Fruit fly (Drosophila melanogaster): ENCODE results near the gene CG12278.

CG12278 gene

DNA sequence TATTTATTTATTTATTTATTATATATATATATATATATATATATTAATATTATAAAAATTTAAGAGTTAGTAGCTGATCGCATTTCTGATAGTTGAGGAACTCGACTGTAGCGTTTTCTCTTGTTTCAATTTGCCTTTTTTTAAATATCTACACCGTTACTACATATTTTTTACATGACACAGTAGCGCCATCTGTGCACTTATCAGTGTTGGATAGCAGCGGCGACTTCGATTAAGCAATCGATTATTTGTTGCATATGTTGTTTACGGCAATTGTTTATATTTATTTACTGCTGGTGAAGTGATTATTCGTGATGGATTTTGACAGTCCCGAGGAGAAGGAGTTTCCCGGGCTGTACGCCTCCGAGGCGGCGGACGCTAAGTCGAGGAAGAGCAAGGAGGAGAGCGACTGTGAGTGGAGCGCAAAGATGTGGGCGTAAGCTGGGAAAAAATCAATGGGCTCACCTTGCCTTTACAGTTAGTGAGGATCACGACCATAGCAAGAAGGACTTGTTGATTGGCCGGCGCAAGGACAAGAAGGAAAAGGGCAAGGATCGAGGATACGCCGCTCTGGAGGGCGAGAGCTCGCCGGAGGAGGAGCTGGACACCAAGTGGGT lies 26.3 kb upstream of the CG12278 start, which contains the start of gene Rlip (continued):
- TF ChIP-seq CG16815 (GFP tag; optimal IDR thresholded peaks at IDR 0.05) = no peak
- no peak for TF ChIP-seq fd96Cb (tag; optimal IDR thresholded peaks at IDR 0.05)
- peak; percentile 16 for TF ChIP-seq tx (GFP tag; optimal IDR thresholded peaks at IDR 0.05)
- TF ChIP-seq Sin3A (optimal IDR thresholded peaks at IDR 0.05) = peak; percentile 18
- peak; percentile 71 for TF ChIP-seq Ets97D (GFP tag; optimal IDR thresholded peaks at IDR 0.05)
- TF ChIP-seq wor (GFP tag; IDR thresholded peaks at IDR 0.05) = no peak
- TF ChIP-seq nerfin-2 (GFP tag; IDR thresholded peaks at IDR 0.05; ENCODE audit: partially characterized antibody) = peak; percentile 37; the same call in 1 of the 2 replicates
- peak; percentile 25 for TF ChIP-seq CG12155 (GFP tag; optimal IDR thresholded peaks at IDR 0.05)
- TF ChIP-seq pan (optimal IDR thresholded peaks at IDR 0.05) = no peak
- TF ChIP-seq pan (GFP tag; optimal IDR thresholded peaks at IDR 0.05 in 1 of 2, IDR thresholded peaks at IDR 0.05 in 1 of 2) = no peak
- TF ChIP-seq CG13296 (GFP tag; optimal IDR thresholded peaks at IDR 0.05) = peak; percentile 15
- no peak for TF ChIP-seq usp (GFP tag; optimal IDR thresholded peaks at IDR 0.05)
- no peak for TF ChIP-seq Optix (GFP tag; IDR thresholded peaks at IDR 0.05)
- TF ChIP-seq bsh (GFP tag; optimal IDR thresholded peaks at IDR 0.05) = no peak
- TF ChIP-seq CG9437 (GFP tag; optimal IDR thresholded peaks at IDR 0.05) = peak; percentile 2
- no peak for TF ChIP-seq CG12299 (tag; optimal IDR thresholded peaks at IDR 0.05)
- peak; percentile 62 for TF ChIP-seq Sry-δ (GFP tag; optimal IDR thresholded peaks at IDR 0.05)
- peak; percentile 50 for TF ChIP-seq Fer1 (GFP tag; optimal IDR thresholded peaks at IDR 0.05)
- TF ChIP-seq ap (GFP tag; IDR thresholded peaks at IDR 0.05) = no peak
- TF ChIP-seq CG17612 (GFP tag; IDR thresholded peaks at IDR 0.05) = no peak
- peak; percentile 62 for TF ChIP-seq CG11504 (tag; optimal IDR thresholded peaks at IDR 0.05)
- TF ChIP-seq CG7987 (GFP tag; optimal IDR thresholded peaks at IDR 0.05) = peak; percentile 65
- no peak for TF ChIP-seq sqz (GFP tag; optimal IDR thresholded peaks at IDR 0.05)
- peak; percentile 50 for TF ChIP-seq Camta (GFP tag; optimal IDR thresholded peaks at IDR 0.05)
- TF ChIP-seq dan (GFP tag; IDR thresholded peaks at IDR 0.05) = no peak
- TF ChIP-seq Lpt (GFP tag; optimal IDR thresholded peaks at IDR 0.05) = no peak
- TF ChIP-seq zfh1 (GFP tag; IDR thresholded peaks at IDR 0.05) = peak; percentile 75
- TF ChIP-seq al (GFP tag; IDR thresholded peaks at IDR 0.05) = no peak
- no peak for TF ChIP-seq grn (GFP tag; optimal IDR thresholded peaks at IDR 0.05)
- TF ChIP-seq Oli (tag; optimal IDR thresholded peaks at IDR 0.05) = no peak
- no peak for TF ChIP-seq CG10274 (GFP tag; optimal IDR thresholded peaks at IDR 0.05)
- peak; percentile 41 for TF ChIP-seq CG18764 (GFP tag; optimal IDR thresholded peaks at IDR 0.05)
- peak; percentile 46 for TF ChIP-seq CG2712 (tag; optimal IDR thresholded peaks at IDR 0.05)
- 0 out of 3 replicates have a peak, but pooled peaks have one; percentile 40 for TF ChIP-seq tgo (GFP tag; IDR thresholded peaks at IDR 0.05)
- TF ChIP-seq Ets65A (GFP tag) = peak; percentile 98
- no peak for TF ChIP-seq CG1832 (GFP tag; optimal IDR thresholded peaks at IDR 0.05)
- peak; percentile 31 for TF ChIP-seq lilli (GFP tag; optimal IDR thresholded peaks at IDR 0.05)
- TF ChIP-seq CG3838 (GFP tag; optimal IDR thresholded peaks at IDR 0.05) = peak; percentile 100
- TF ChIP-seq Atf6 (GFP tag; IDR thresholded peaks at IDR 0.05) = no peak
- TF ChIP-seq sc (optimal IDR thresholded peaks at IDR 0.05) = no peak
- TF ChIP-seq sc (GFP tag; optimal IDR thresholded peaks at IDR 0.05) = no peak
- TF ChIP-seq CG3407 (GFP tag; optimal IDR thresholded peaks at IDR 0.05) = no peak
- TF ChIP-seq Ptx1 (GFP tag; IDR thresholded peaks at IDR 0.05) = peak; percentile 34; the same call in 1 of the 2 replicates
- peak; percentile 32 for TF ChIP-seq shn (GFP tag; optimal IDR thresholded peaks at IDR 0.05)
- TF ChIP-seq CG6175 (GFP tag; IDR thresholded peaks at IDR 0.05) = 0 out of 3 replicates have a peak, but pooled peaks have one; percentile 11
- peak; percentile 67 for TF ChIP-seq E2f2 (GFP tag; IDR thresholded peaks at IDR 0.05)
- TF ChIP-seq tup (GFP tag; optimal IDR thresholded peaks at IDR 0.05) = peak; percentile 36
- TF ChIP-seq Hr3 (GFP tag; optimal IDR thresholded peaks at IDR 0.05) = peak; percentile 34
- no peak for TF ChIP-seq br (optimal IDR thresholded peaks at IDR 0.05)
- TF ChIP-seq CG8089 (GFP tag; optimal IDR thresholded peaks at IDR 0.05) = peak; percentile 44
- TF ChIP-seq gem (tag; optimal IDR thresholded peaks at IDR 0.05) = peak; percentile 34
- peak; percentile 5 for TF ChIP-seq CG12769 (tag; optimal IDR thresholded peaks at IDR 0.05)
- no peak for TF ChIP-seq row (GFP tag; IDR thresholded peaks at IDR 0.05)
